Fruit fly (Drosophila melanogaster) whole organism, wandering third instar larva: ENCODE measurements around the gene CCT1.

ENCODE experiments used
- Abd-B ChIP-seq: fragments of >200 bp; optimal IDR thresholded peaks from 2 replicates; lab custom pipeline; 2017; ENCODE audit warnings: missing biosample characterization, missing genetic modification characterization
- CG32264 ChIP-seq: fragments of 200-800 bp; sonication (Bioruptor generic); optimal IDR thresholded peaks from 2 replicates; lab custom pipeline; 2016; ENCODE audit warnings: missing biosample characterization, missing genetic modification characterization
- CG9705 ChIP-seq: fragments of 200-800 bp; sonication (Bioruptor generic); optimal IDR thresholded peaks from 2 replicates; lab custom pipeline; 2018; ENCODE audit warnings: missing biosample characterization, mild to moderate bottlenecking, missing genetic modification characterization
- CrebA ChIP-seq: fragments of 200-800 bp; sonication (Bioruptor generic); optimal IDR thresholded peaks from 2 replicates; lab custom pipeline; 2016; ENCODE audit warnings: missing biosample characterization, mild to moderate bottlenecking, missing genetic modification characterization, borderline replicate concordance
- Dfd ChIP-seq: fragments of >200 bp; optimal IDR thresholded peaks from 2 replicates; lab custom pipeline; 2017; ENCODE audit warnings: missing biosample characterization, missing genetic modification characterization
- Dif ChIP-seq: fragments of 200-275, 200-300 bp; sonication (Bioruptor generic); optimal IDR thresholded peaks from 2 replicates; lab custom pipeline; 2018; ENCODE audit warnings: missing biosample characterization, missing genetic modification characterization; ENCODE audit not compliant: partially characterized antibody
- GATAd ChIP-seq: sonication (Bioruptor generic); optimal IDR thresholded peaks from 2 replicates; lab custom pipeline; 2016; ENCODE audit warnings: missing biosample characterization, missing genetic modification characterization
- Hnf4 ChIP-seq: fragments of 200-800 bp; sonication (Bioruptor generic); optimal IDR thresholded peaks from 2 replicates; lab custom pipeline; 2016; ENCODE audit warnings: missing biosample characterization, mild to moderate bottlenecking, missing genetic modification characterization
- Hr78 ChIP-seq: fragments of >200 bp; optimal IDR thresholded peaks from 2 replicates; lab custom pipeline; 2017; ENCODE audit warnings: missing biosample characterization, missing genetic modification characterization
- Hr83 ChIP-seq: fragments of 200-300 bp; sonication (Bioruptor generic); optimal IDR thresholded peaks from 2 replicates; lab custom pipeline; 2016; ENCODE audit warnings: missing biosample characterization, mild to moderate bottlenecking, missing genetic modification characterization, moderate library complexity; ENCODE audit not compliant: poor library complexity, severe bottlenecking
- Jra ChIP-seq: sonication (Bioruptor generic); optimal IDR thresholded peaks from 2 replicates; lab custom pipeline; 2016; ENCODE audit warnings: missing biosample characterization, missing genetic modification characterization
- Mio ChIP-seq: sonication (Bioruptor generic); optimal IDR thresholded peaks from 2 replicates; lab custom pipeline; 2016; ENCODE audit warnings: missing biosample characterization, missing genetic modification characterization
- Myc ChIP-seq: fragments of >200 bp; optimal IDR thresholded peaks from 2 replicates; lab custom pipeline; 2017
- N ChIP-seq: fragments of >200 bp; optimal IDR thresholded peaks from 2 replicates; lab custom pipeline; 2018; ENCODE audit warnings: missing biosample characterization, missing external identifiers, missing genetic modification characterization
- OdsH ChIP-seq: fragments of 200-800 bp; sonication (Bioruptor generic); optimal IDR thresholded peaks from 2 replicates; lab custom pipeline; 2016; ENCODE audit warnings: missing biosample characterization, mild to moderate bottlenecking, missing genetic modification characterization
- Rel ChIP-seq, 2 experiments: fragments of 200-800 bp; sonication (Bioruptor generic) in 1 of 2; optimal IDR thresholded peaks; 2 replicates in 1 of 2; 3 replicates in 1 of 2; lab custom pipeline; 2016 to 2019; ENCODE audit warnings: mild to moderate bottlenecking in 2 of 2, missing biosample characterization in 2 of 2, missing genetic modification characterization in 2 of 2, moderate library complexity in 1 of 2
- Sp1 ChIP-seq: fragments of 200-800 bp; sonication (Bioruptor generic); optimal IDR thresholded peaks from 3 replicates; lab custom pipeline; 2019; ENCODE audit warnings: missing biosample characterization, mild to moderate bottlenecking, missing genetic modification characterization, moderate library complexity
- Vsx2 ChIP-seq: fragments of 200-300, 225-300 bp; sonication (Bioruptor generic); optimal IDR thresholded peaks from 2 replicates; lab custom pipeline; 2018; ENCODE audit warnings: missing biosample characterization, missing genetic modification characterization; ENCODE audit not compliant: partially characterized antibody
- br ChIP-seq: fragments of 200-800 bp; sonication (Bioruptor generic); optimal IDR thresholded peaks from 2 replicates; lab custom pipeline; 2016; ENCODE audit warnings: missing biosample characterization, missing genetic modification characterization
- brk ChIP-seq: fragments of 200-800 bp; sonication (Bioruptor generic); optimal IDR thresholded peaks from 2 replicates; lab custom pipeline; 2016; ENCODE audit warnings: missing biosample characterization, mild to moderate bottlenecking, missing genetic modification characterization
- dl ChIP-seq, 2 experiments: fragments of 175-275, 200-275 bp in 1 of 2; fragments of 200-275 bp in 1 of 2; sonication (Bioruptor generic); optimal IDR thresholded peaks; lab custom pipeline; 2018; ENCODE audit warnings: mild to moderate bottlenecking in 2 of 2, missing biosample characterization in 2 of 2, missing genetic modification characterization in 2 of 2, moderate library complexity in 2 of 2; ENCODE audit not compliant: partially characterized antibody in 2 of 2, insufficient read depth in 1 of 2
- dsf ChIP-seq: sonication (Bioruptor generic); optimal IDR thresholded peaks from 2 replicates; lab custom pipeline; 2016; ENCODE audit warnings: missing biosample characterization, missing genetic modification characterization, borderline replicate concordance
- ey ChIP-seq: fragments of 200-800 bp; sonication (Bioruptor generic); optimal IDR thresholded peaks from 2 replicates; lab custom pipeline; 2016; ENCODE audit warnings: missing biosample characterization, missing genetic modification characterization
- foxo ChIP-seq, 2 experiments: fragments of 200-800 bp; sonication (Bioruptor generic); optimal IDR thresholded peaks; 2 replicates in 1 of 2; 3 replicates in 1 of 2; lab custom pipeline; 2016 to 2017; ENCODE audit warnings: missing biosample characterization in 2 of 2, missing genetic modification characterization in 2 of 2
- fru ChIP-seq: fragments of 200-800 bp; sonication (Bioruptor generic); optimal IDR thresholded peaks from 3 replicates; lab custom pipeline; 2016; ENCODE audit warnings: missing biosample characterization, mild to moderate bottlenecking, missing genetic modification characterization
- h ChIP-seq: fragments of 200-800 bp; sonication (Bioruptor generic); optimal IDR thresholded peaks from 3 replicates; lab custom pipeline; 2016; ENCODE audit warnings: missing biosample characterization, mild to moderate bottlenecking, missing genetic modification characterization
- jim ChIP-seq: fragments of 175-275, 200-325 bp; sonication (Bioruptor generic); optimal IDR thresholded peaks from 2 replicates; lab custom pipeline; 2016; ENCODE audit warnings: missing biosample characterization, mild to moderate bottlenecking, missing genetic modification characterization
- lola ChIP-seq: fragments of >200 bp; optimal IDR thresholded peaks from 2 replicates; lab custom pipeline; 2017; ENCODE audit warnings: missing biosample characterization, missing genetic modification characterization
- pan ChIP-seq: fragments of >200 bp; optimal IDR thresholded peaks from 2 replicates; lab custom pipeline; 2017
- psq ChIP-seq: fragments of 200-800 bp; sonication (Bioruptor generic); optimal IDR thresholded peaks from 3 replicates; lab custom pipeline; 2017; ENCODE audit warnings: missing biosample characterization, mild to moderate bottlenecking, missing genetic modification characterization, moderate library complexity
- rgr ChIP-seq: fragments of 200-800 bp; sonication (Bioruptor generic); optimal IDR thresholded peaks from 3 replicates; lab custom pipeline; 2016; ENCODE audit warnings: missing biosample characterization, mild to moderate bottlenecking, missing genetic modification characterization
- sage ChIP-seq: fragments of 200-800 bp; sonication (Bioruptor generic); optimal IDR thresholded peaks from 2 replicates; lab custom pipeline; 2016; ENCODE audit warnings: missing biosample characterization, mild to moderate bottlenecking, missing genetic modification characterization
- sv ChIP-seq: fragments of 200-800 bp; sonication (Bioruptor generic); optimal IDR thresholded peaks from 3 replicates; lab custom pipeline; 2016; ENCODE audit warnings: missing biosample characterization, missing genetic modification characterization
- tai ChIP-seq: sonication (Bioruptor generic); optimal IDR thresholded peaks from 2 replicates; lab custom pipeline; 2016; ENCODE audit warnings: missing biosample characterization, missing genetic modification characterization
- usp ChIP-seq: fragments of >200 bp; optimal IDR thresholded peaks from 2 replicates; lab custom pipeline; 2017; ENCODE audit warnings: missing biosample characterization, missing genetic modification characterization
- woc ChIP-seq: sonication (Bioruptor generic); optimal IDR thresholded peaks from 2 replicates; lab custom pipeline; 2016; ENCODE audit warnings: missing biosample characterization, mild to moderate bottlenecking, missing genetic modification characterization

The CCT1 gene

dm6 chr3R:22464611-22465113 lies 26.6 kb downstream of the CCT1 start, which contains the start of gene CG7054 (continued):
- TF ChIP-seq jim, result no peak
- no peak for TF ChIP-seq sage (GFP tag; lab: Kevin White, UChicago)
- TF ChIP-seq Rel (GFP tag; optimal IDR thresholded peaks at IDR 0.05; lab: Kevin White, UChicago), result no peak
- peak; percentile 45 for TF ChIP-seq Rel (tag; optimal IDR thresholded peaks at IDR 0.05; lab: Kevin White, UChicago)
- TF ChIP-seq CG32264 (GFP tag; lab: Kevin White, UChicago), result no peak
- TF ChIP-seq Hr83 (GFP tag; lab: Kevin White, UChicago), result no peak
- no peak for TF ChIP-seq tai
- no peak for TF ChIP-seq Hnf4
- no peak for TF ChIP-seq brk
- no peak for TF ChIP-seq dsf

dm6 chr3R:22461673-22462585 lies 29.3 kb downstream of the CCT1 start, which contains the start of the genes Rpn7 and AP-2mu:
Rpn7 (minus strand) TSS chr3R:22462054.
AP-2mu (plus strand) TSS chr3R:22462455.
- TF ChIP-seq CG32264 (GFP tag; lab: Kevin White, UChicago), result no peak
- peak; percentile 28 for TF ChIP-seq h (GFP tag; lab: Kevin White, UChicago)
- TF ChIP-seq Jra (GFP tag; lab: Kevin White, UChicago), result peak; percentile 51
- TF ChIP-seq foxo (GFP tag; optimal IDR thresholded peaks at IDR 0.05; lab: Kevin White, UChicago), result peak in 1 of 2 experiments; percentile 34

dm6 chr3R:22456007-22456406 lies 35.2 kb downstream of the CCT1 start:
- TF ChIP-seq dl (GFP tag; optimal IDR thresholded peaks at IDR 0.05; lab: Kevin White, UChicago; ENCODE audit: insufficient read depth in 1 of 2, partially characterized antibody in 2 of 2) (no peak), Rel (GFP tag; optimal IDR thresholded peaks at IDR 0.05; lab: Kevin White, UChicago) (no peak), Rel (tag; optimal IDR thresholded peaks at IDR 0.05; lab: Kevin White, UChicago) (peak; percentile 80)
- TF ChIP-seq, all 38 proteins: peak for 1

- TF ChIP-seq usp, result no peak
- TF ChIP-seq N, result no peak
- TF ChIP-seq Hr83 (GFP tag; lab: Kevin White, UChicago), result no peak
- no peak for TF ChIP-seq Mio (GFP tag; lab: Kevin White, UChicago)
- TF ChIP-seq CG9705, result no peak
- peak; percentile 4 for TF ChIP-seq ey
- no peak for TF ChIP-seq tai
- TF ChIP-seq OdsH (GFP tag; lab: Kevin White, UChicago), result peak; percentile 2
- no peak for TF ChIP-seq dl (GFP tag; optimal IDR thresholded peaks at IDR 0.05; lab: Kevin White, UChicago; ENCODE audit: insufficient read depth in 1 of 2, partially characterized antibody in 2 of 2)
- no peak for TF ChIP-seq Myc (lab: Kevin White, UChicago)
- TF ChIP-seq Vsx2 (GFP tag; lab: Kevin White, UChicago), result no peak
- no peak for TF ChIP-seq jim
- no peak for TF ChIP-seq Jra (GFP tag; lab: Kevin White, UChicago)
- no peak for TF ChIP-seq pan (lab: Kevin White, UChicago)
- TF ChIP-seq fru (GFP tag; lab: Kevin White, UChicago), result peak; percentile 19
- TF ChIP-seq rgr (GFP tag; lab: Kevin White, UChicago), result no peak
- TF ChIP-seq lola, result no peak
- no peak for TF ChIP-seq h (GFP tag; lab: Kevin White, UChicago)
- TF ChIP-seq woc, result no peak
- TF ChIP-seq Rel (GFP tag; optimal IDR thresholded peaks at IDR 0.05; lab: Kevin White, UChicago), result no peak
- no peak for TF ChIP-seq Rel (tag; optimal IDR thresholded peaks at IDR 0.05; lab: Kevin White, UChicago)
- no peak for TF ChIP-seq Dfd (GFP tag; lab: Kevin White, UChicago)
- peak in 1 of 2 experiments; percentile 15 for TF ChIP-seq foxo (GFP tag; optimal IDR thresholded peaks at IDR 0.05; lab: Kevin White, UChicago)
- no peak for TF ChIP-seq Abd-B (GFP tag; lab: Kevin White, UChicago)
- no peak for TF ChIP-seq psq (GFP tag; lab: Kevin White, UChicago)
- no peak for TF ChIP-seq Dif (GFP tag; lab: Kevin White, UChicago)
- no peak for TF ChIP-seq Hr78 (GFP tag; lab: Kevin White, UChicago)
- TF ChIP-seq br (GFP tag; lab: Kevin White, UChicago), result no peak
- TF ChIP-seq GATAd (GFP tag; lab: Kevin White, UChicago), result no peak
- no peak for TF ChIP-seq sage (GFP tag; lab: Kevin White, UChicago)
- no peak for TF ChIP-seq brk
- no peak for TF ChIP-seq CrebA (GFP tag; lab: Kevin White, UChicago)
- TF ChIP-seq sv (GFP tag; lab: Kevin White, UChicago), result no peak
- TF ChIP-seq dsf, result no peak
- TF ChIP-seq Sp1 (GFP tag; lab: Kevin White, UChicago), result no peak
- TF ChIP-seq, all 38 proteins: peak for 4
Observed at dm6 chr3R:22455335-22455985, 35.8 kb downstream of the CCT1 start.
